Fruit fly (Drosophila melanogaster) whole organism, adult: ENCODE results near the gene CG6800.

Source experiments
- Mnt ChIP-seq: fragments of 200-800 bp; sonication (Bioruptor generic); optimal IDR thresholded peaks from 2 replicates; lab custom pipeline; 2016; ENCODE audit warnings: missing biosample characterization, mild to moderate bottlenecking, missing genetic modification characterization
- kay ChIP-seq: fragments of 200-800 bp; sonication (Bioruptor generic); peaks from one replicate; lab custom pipeline; 2016; ENCODE audit warnings: missing biosample characterization, missing genetic modification characterization, borderline replicate concordance
- pad ChIP-seq: fragments of 200-800 bp; sonication (Bioruptor generic); optimal IDR thresholded peaks from 3 replicates; lab custom pipeline; 2017; ENCODE audit warnings: missing biosample characterization, missing genetic modification characterization, mild to moderate bottlenecking, moderate library complexity, missing genetic modification reagents
- toe ChIP-seq: fragments of 200-800 bp; sonication (Bioruptor generic); optimal IDR thresholded peaks from 2 replicates; lab custom pipeline; 2016; ENCODE audit warnings: missing biosample characterization, missing genetic modification characterization

DNA sequence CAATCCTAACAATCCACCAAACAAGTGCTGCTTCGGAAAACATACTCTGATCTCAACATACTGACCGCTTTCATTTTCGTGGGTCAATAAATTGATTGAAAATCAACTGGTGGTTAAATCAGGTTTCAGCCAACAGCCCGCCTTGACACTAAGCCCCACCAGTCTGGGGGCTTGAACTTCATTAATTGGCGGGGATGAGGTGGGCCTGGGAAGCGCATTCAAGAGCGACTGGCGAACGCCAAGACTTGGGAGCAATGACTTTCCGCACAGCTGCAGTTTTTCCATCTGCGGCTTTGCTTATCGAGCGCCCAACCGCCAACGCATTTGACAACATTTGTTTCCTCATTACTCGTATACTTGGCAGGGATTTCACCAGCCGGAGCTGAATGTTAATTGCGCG is 49.3 kb upstream of the CG6800 start:
- TF ChIP-seq Mnt (GFP tag; lab: Kevin White, UChicago), result no peak
- TF ChIP-seq pad (GFP tag; lab: Kevin White, UChicago), result no peak
- TF ChIP-seq kay (GFP tag; lab: Kevin White, UChicago), result no peak
- no peak for TF ChIP-seq toe (GFP tag; lab: Kevin White, UChicago)
